Fruit fly (Drosophila melanogaster): Measurements from ENCODE around the gene Ilp2.

Ilp2 gene

dm6 chr3L:9764307-9764706 lies 35.2 kb upstream of the Ilp2 start:
- TF ChIP-seq Med (GFP tag), result peak; percentile 42
- TF ChIP-seq gem (tag; optimal IDR thresholded peaks at IDR 0.05), result peak; percentile 26
- no peak for TF ChIP-seq CG10565 (GFP tag; optimal IDR thresholded peaks at IDR 0.05)
- no peak for TF ChIP-seq eyg (GFP tag; optimal IDR thresholded peaks at IDR 0.05)
- TF ChIP-seq CG30403 (GFP tag; optimal IDR thresholded peaks at IDR 0.05), result peak; percentile 6
- TF ChIP-seq Ets65A (GFP tag), result peak; percentile 72
- TF ChIP-seq CG9932 (GFP tag; IDR thresholded peaks at IDR 0.05), result peak; percentile 33; the same call in 1 of the 2 replicates
- no peak for TF ChIP-seq Gsc (GFP tag; IDR thresholded peaks at IDR 0.05)
- peak; percentile 21 for TF ChIP-seq CG2678 (tag; optimal IDR thresholded peaks at IDR 0.05)
- no peak for TF ChIP-seq HLH3B (GFP tag; IDR thresholded peaks at IDR 0.05)
- TF ChIP-seq ind (GFP tag; optimal IDR thresholded peaks at IDR 0.05), result peak; percentile 6
- 0 out of 2 replicates have a peak, but pooled peaks have one; percentile 24 for TF ChIP-seq CG31441 (GFP tag; IDR thresholded peaks at IDR 0.05)
- TF ChIP-seq CG2120 (GFP tag; optimal IDR thresholded peaks at IDR 0.05), result peak; percentile 21
- TF ChIP-seq unpg (GFP tag; optimal IDR thresholded peaks at IDR 0.05), result peak; percentile 7
- no peak for TF ChIP-seq stwl (tag; optimal IDR thresholded peaks at IDR 0.05)
- TF ChIP-seq Pdp1 (GFP tag; optimal IDR thresholded peaks at IDR 0.05), result peak in 1 of 2 experiments; percentile 54
- TF ChIP-seq CG11504 (tag; optimal IDR thresholded peaks at IDR 0.05), result peak; percentile 2
- TF ChIP-seq CG16815 (GFP tag; optimal IDR thresholded peaks at IDR 0.05), result no peak
- no peak for TF ChIP-seq CG18262 (tag; optimal IDR thresholded peaks at IDR 0.05)
- TF ChIP-seq lilli (GFP tag; optimal IDR thresholded peaks at IDR 0.05), result peak; percentile 13
- TF ChIP-seq crol (GFP tag; IDR thresholded peaks at IDR 0.05), result no peak
- peak in 1 of 2 experiments; percentile 9 for TF ChIP-seq Hr51 (GFP tag; optimal IDR thresholded peaks at IDR 0.05)
- no peak for TF ChIP-seq sisA (GFP tag; IDR thresholded peaks at IDR 0.05)
- peak; percentile 21 for TF ChIP-seq sens (GFP tag)
- no peak for TF ChIP-seq Bgb (GFP tag; IDR thresholded peaks at IDR 0.05; ENCODE audit: partially characterized antibody)
- TF ChIP-seq seq (GFP tag; IDR thresholded peaks at IDR 0.05), result no peak

dm6 chr3L:9764915-9765709 lies 34.4 kb upstream of the Ilp2 start:
- TF ChIP-seq Sry-δ (GFP tag; optimal IDR thresholded peaks at IDR 0.05) (no peak), CG1233 (GFP tag; optimal IDR thresholded peaks at IDR 0.05) (no peak), CG12236 (GFP tag; optimal IDR thresholded peaks at IDR 0.05) (no peak), CG6765 (GFP tag; optimal IDR thresholded peaks at IDR 0.05) (no peak), CG15696 (tag; optimal IDR thresholded peaks at IDR 0.05) (no peak), Stat92E (GFP tag; optimal IDR thresholded peaks at IDR 0.05) (no peak), dmrt99B (tag; optimal IDR thresholded peaks at IDR 0.05) (peak; percentile 8), Scr (GFP tag; IDR thresholded peaks at IDR 0.05; ENCODE audit: partially characterized antibody) (no peak), Sox102F (GFP tag; optimal IDR thresholded peaks at IDR 0.05) (peak; percentile 2), vvl (GFP tag; IDR thresholded peaks at IDR 0.05) (peak; percentile 46; the same call in 1 of the 2 replicates), CG18262 (tag; optimal IDR thresholded peaks at IDR 0.05) (peak; percentile 5), HLH4C (GFP tag; IDR thresholded peaks at IDR 0.05; ENCODE audit: partially characterized antibody) (no peak), Lhr (GFP tag; optimal IDR thresholded peaks at IDR 0.05) (no peak), MBD-R2 (GFP tag; IDR thresholded peaks at IDR 0.05) (no peak), lilli (GFP tag; optimal IDR thresholded peaks at IDR 0.05) (no peak), Fer2 (tag; optimal IDR thresholded peaks at IDR 0.05) (no peak), CG11504 (tag; optimal IDR thresholded peaks at IDR 0.05) (peak; percentile 31), Med (GFP tag) (peak; percentile 48), jigr1 (GFP tag; IDR thresholded peaks at IDR 0.05) (no peak), wdn (GFP tag; IDR thresholded peaks at IDR 0.05) (no peak), CG7839 (tag; optimal IDR thresholded peaks at IDR 0.05) (peak; percentile 12), sens (GFP tag) (no peak), sqz (GFP tag; optimal IDR thresholded peaks at IDR 0.05) (no peak), Drgx (GFP tag; IDR thresholded peaks at IDR 0.05) (peak; percentile 23; the same call in 1 of the 2 replicates), CG9932 (GFP tag; IDR thresholded peaks at IDR 0.05) (0 out of 2 replicates have a peak, but pooled peaks have one; percentile 26), CG12659 (GFP tag; optimal IDR thresholded peaks at IDR 0.05) (no peak), CG7745 (tag; optimal IDR thresholded peaks at IDR 0.05) (no peak)
